Worm (Caenorhabditis elegans) whole organism, mixed stage, embryonic: ENCODE measurements around the gene C02F5.14.
A peak's percentile ranks its signal among the peaks of the same experiment; 100 is the strongest.

Experiments used
- cnd-1 ChIP-seq: fragments of 200-800 bp; sonication (Bioruptor generic); optimal IDR thresholded peaks from 2 replicates; lab custom pipeline; 2018; ENCODE audit warnings: mild to moderate bottlenecking, missing genetic modification characterization, missing compliant biosample characterization
- elt-3 ChIP-seq: fragments of 150-350 bp; optimal IDR thresholded peaks from 2 replicates; lab custom pipeline; 2014; ENCODE audit warnings: missing biosample characterization, missing genetic modification characterization
- hlh-1 ChIP-seq: fragments of 150-350 bp; optimal IDR thresholded peaks from 2 replicates; lab custom pipeline; 2014; ENCODE audit warnings: missing biosample characterization, missing genetic modification reagents, missing genetic modification characterization
- lin-13 ChIP-seq: fragments of 150-350 bp; optimal IDR thresholded peaks from 2 replicates; lab custom pipeline; 2014; ENCODE audit warnings: missing biosample characterization, missing genetic modification characterization
- mab-5 ChIP-seq: fragments of 150-350 bp; optimal IDR thresholded peaks from 2 replicates; lab custom pipeline; 2014; ENCODE audit warnings: missing biosample characterization, missing genetic modification characterization
- mls-2 ChIP-seq: sonication (generic microtip); optimal IDR thresholded peaks from 2 replicates; lab custom pipeline; 2016; ENCODE audit warnings: mild to moderate bottlenecking, missing genetic modification characterization, moderate library complexity, missing compliant biosample characterization
- nhr-12 ChIP-seq: fragments of 150-350 bp; optimal IDR thresholded peaks from 2 replicates; lab custom pipeline; 2014; ENCODE audit warnings: missing biosample characterization, missing genetic modification characterization
- nhr-2 ChIP-seq: fragments of 150-350 bp; optimal IDR thresholded peaks from 2 replicates; lab custom pipeline; 2014; ENCODE audit warnings: missing biosample characterization, missing genetic modification characterization
- nhr-76 ChIP-seq: sonication (generic microtip); optimal IDR thresholded peaks from 2 replicates; lab custom pipeline; 2017; ENCODE audit warnings: missing biosample characterization, missing genetic modification characterization
- pha-4 ChIP-seq: fragments of 150-350 bp; optimal IDR thresholded peaks from 2 replicates; lab custom pipeline; 2018; ENCODE audit warnings: missing biosample characterization, missing genetic modification reagents, missing genetic modification characterization
- snpc-4 ChIP-seq: fragments of 150-350 bp; optimal IDR thresholded peaks from 2 replicates; lab custom pipeline; 2014; ENCODE audit warnings: missing biosample characterization, missing genetic modification characterization
- sptf-1 ChIP-seq: sonication (generic microtip); optimal IDR thresholded peaks from 2 replicates; lab custom pipeline; 2017; ENCODE audit warnings: mild to moderate bottlenecking, missing genetic modification characterization, moderate library complexity, missing compliant biosample characterization
- unc-62 ChIP-seq: fragments of 150-350 bp; optimal IDR thresholded peaks from 2 replicates; lab custom pipeline; 2014; ENCODE audit warnings: missing biosample characterization, missing genetic modification reagents, missing genetic modification characterization

ce11 chrIII:8283525-8283924 lies 48.2 kb upstream of the C02F5.14 start:
- TF ChIP-seq snpc-4 (tag; lab: Kevin White, UChicago): no peak
- TF ChIP-seq hlh-1 (tag; lab: Kevin White, UChicago): peak; percentile 5
- TF ChIP-seq lin-13: no peak
- no peak for TF ChIP-seq nhr-76
- no peak for TF ChIP-seq unc-62 (GFP tag; lab: Kevin White, UChicago)
- TF ChIP-seq mls-2 (tag; lab: Kevin White, UChicago): no peak
- TF ChIP-seq mab-5 (tag; lab: Kevin White, UChicago): no peak
- TF ChIP-seq nhr-12: no peak
- TF ChIP-seq sptf-1 (tag; lab: Kevin White, UChicago): no peak
- TF ChIP-seq cnd-1: no peak
- TF ChIP-seq nhr-2 (tag; lab: Kevin White, UChicago): peak; percentile 21
- no peak for TF ChIP-seq pha-4 (tag; lab: Kevin White, UChicago)
- no peak for TF ChIP-seq elt-3
